Fruit fly (Drosophila melanogaster): Measurements from ENCODE around the gene Gug.

Gug gene

DNA sequence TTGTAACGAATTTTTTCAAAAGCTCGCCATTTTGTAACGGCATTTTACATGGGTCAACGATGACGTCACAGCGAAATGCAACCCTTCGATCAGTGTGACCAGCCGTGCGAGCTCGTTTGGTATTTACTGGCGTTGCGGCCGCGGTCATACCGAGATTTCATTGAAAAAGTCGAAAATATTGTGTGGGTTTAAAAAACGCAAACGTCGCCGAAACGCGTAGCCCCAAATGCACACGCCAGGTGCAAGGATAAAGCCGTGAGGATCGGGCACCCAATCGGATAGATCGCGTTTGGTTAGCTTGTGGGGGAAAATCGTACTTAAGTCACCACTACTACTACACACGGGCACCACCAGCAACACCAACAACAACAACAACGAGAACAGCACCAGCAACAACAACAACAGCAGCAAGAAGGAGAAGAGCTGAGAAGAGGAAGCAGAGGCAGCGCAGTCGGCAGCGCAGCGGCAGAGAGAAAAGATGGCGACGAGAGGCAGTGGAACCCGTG, 24.8 kb upstream of the Gug start, which contains the start of gene Cbl:
Cbl (plus strand) TSS at position 124 of the 506 bp plus-strand sequence.
- no peak for TF ChIP-seq CG6163 (GFP tag; IDR thresholded peaks at IDR 0.05)
- peak; percentile 17 for TF ChIP-seq esn (GFP tag; optimal IDR thresholded peaks at IDR 0.05)
- TF ChIP-seq CG3919 (GFP tag; optimal IDR thresholded peaks at IDR 0.05) = no peak
- no peak for TF ChIP-seq Hr4 (GFP tag; optimal IDR thresholded peaks at IDR 0.05)
- TF ChIP-seq Eip78C (GFP tag) = peak; percentile 66
- no peak for TF ChIP-seq CG34406 (GFP tag; optimal IDR thresholded peaks at IDR 0.05)
- TF ChIP-seq CG6854 (GFP tag; optimal IDR thresholded peaks at IDR 0.05) = peak; percentile 60
- peak; percentile 24 for TF ChIP-seq CG3032 (tag; optimal IDR thresholded peaks at IDR 0.05)
- TF ChIP-seq CG6792 (GFP tag; optimal IDR thresholded peaks at IDR 0.05) = no peak
- peak; percentile 22 for TF ChIP-seq Sox14 (GFP tag; optimal IDR thresholded peaks at IDR 0.05)
- no peak for TF ChIP-seq Blimp-1 (GFP tag; optimal IDR thresholded peaks at IDR 0.05)
- no peak for TF ChIP-seq Ets96B (tag; optimal IDR thresholded peaks at IDR 0.05)
- TF ChIP-seq CG6276 (GFP tag; optimal IDR thresholded peaks at IDR 0.05) = no peak

DNA sequence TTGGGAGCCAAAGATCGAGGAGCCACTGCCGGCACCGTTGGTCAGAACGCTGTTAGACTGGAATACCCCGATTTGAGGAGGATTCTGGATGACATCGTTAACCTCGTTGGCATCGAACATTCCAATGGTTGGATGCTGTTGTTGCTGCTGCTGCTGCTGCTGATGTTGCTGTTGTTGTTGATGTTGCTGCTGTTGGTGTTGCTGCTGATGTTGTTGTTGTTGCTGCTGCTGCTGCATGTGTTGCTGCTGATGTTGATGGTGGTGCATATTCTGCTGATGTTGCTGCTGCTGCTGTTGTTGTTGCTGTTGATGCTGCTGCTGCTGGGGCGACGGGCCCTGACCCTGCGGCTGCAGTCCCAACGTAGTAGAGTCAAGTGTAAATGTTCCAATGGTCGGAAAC, 12.1 kb upstream of the Gug start:
- TF ChIP-seq net (GFP tag; optimal IDR thresholded peaks at IDR 0.05) (no peak), CG8119 (GFP tag; IDR thresholded peaks at IDR 0.05) (no peak)

DNA sequence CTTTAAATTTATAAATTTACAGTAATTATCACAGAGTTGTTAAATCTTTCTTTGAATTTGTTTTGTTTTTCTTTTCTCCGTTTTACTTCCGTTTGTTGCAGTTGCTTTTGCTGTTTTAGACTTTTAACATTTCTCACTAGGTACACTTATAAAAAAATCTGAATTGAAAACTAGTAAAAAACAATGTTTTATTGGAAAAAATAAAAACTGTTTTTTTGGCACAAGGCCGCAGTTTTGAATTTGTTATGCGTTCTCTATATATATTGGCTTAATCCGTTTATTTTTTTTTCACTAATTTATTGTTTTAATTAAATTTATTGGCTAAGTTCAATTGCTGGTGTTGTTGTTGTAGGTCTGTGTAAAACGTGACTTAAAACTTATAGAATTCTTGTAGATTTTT, 9.6 kb upstream of the Gug start:
- TF ChIP-seq Hr4 (GFP tag; optimal IDR thresholded peaks at IDR 0.05) = peak; percentile 56
- no peak for TF ChIP-seq CG10669 (GFP tag; optimal IDR thresholded peaks at IDR 0.05)
- TF ChIP-seq Met (GFP tag; optimal IDR thresholded peaks at IDR 0.05) = no peak
- TF ChIP-seq salr (GFP tag; optimal IDR thresholded peaks at IDR 0.05) = no peak
- TF ChIP-seq Smox (GFP tag; optimal IDR thresholded peaks at IDR 0.05) = no peak
- no peak for TF ChIP-seq dsx (GFP tag; optimal IDR thresholded peaks at IDR 0.05; ENCODE audit: poor library complexity, severe bottlenecking)
- peak; percentile 56 for TF ChIP-seq CG15336 (GFP tag; IDR thresholded peaks at IDR 0.05)
- no peak for TF ChIP-seq topi (GFP tag; optimal IDR thresholded peaks at IDR 0.05)
- no peak for TF ChIP-seq pdm3 (GFP tag; optimal IDR thresholded peaks at IDR 0.05)
- TF ChIP-seq CG11294 (GFP tag; IDR thresholded peaks at IDR 0.05) = no peak
- TF ChIP-seq CG31627 (GFP tag; optimal IDR thresholded peaks at IDR 0.05) = no peak
- no peak for TF ChIP-seq Sox15 (GFP tag; optimal IDR thresholded peaks at IDR 0.05)
- TF ChIP-seq CG6808 (GFP tag; optimal IDR thresholded peaks at IDR 0.05) = no peak
- peak; percentile 65 for TF ChIP-seq Eip78C (GFP tag)
- no peak for TF ChIP-seq CG6792 (GFP tag; optimal IDR thresholded peaks at IDR 0.05)
- TF ChIP-seq Sox14 (GFP tag; optimal IDR thresholded peaks at IDR 0.05) = no peak
- no peak for TF ChIP-seq CG8632 (GFP tag; optimal IDR thresholded peaks at IDR 0.05)
- TF ChIP-seq Eip75B (GFP tag; optimal IDR thresholded peaks at IDR 0.05) = no peak
- TF ChIP-seq CG6854 (GFP tag; optimal IDR thresholded peaks at IDR 0.05) = no peak
- TF ChIP-seq CG3032 (tag; optimal IDR thresholded peaks at IDR 0.05) = peak; percentile 3
- TF ChIP-seq Blimp-1 (GFP tag; optimal IDR thresholded peaks at IDR 0.05) = no peak
- TF ChIP-seq Ets96B (tag; optimal IDR thresholded peaks at IDR 0.05) = no peak
- TF ChIP-seq achi (GFP tag; optimal IDR thresholded peaks at IDR 0.05) = no peak
- TF ChIP-seq fkh (GFP tag; optimal IDR thresholded peaks at IDR 0.05) = no peak
- peak; percentile 20 for TF ChIP-seq CG10631 (GFP tag; optimal IDR thresholded peaks at IDR 0.05)
- TF ChIP-seq ss (GFP tag; optimal IDR thresholded peaks at IDR 0.05) = no peak
- TF ChIP-seq CG11762 (GFP tag; optimal IDR thresholded peaks at IDR 0.05; ENCODE audit: insufficient read depth) = no peak

DNA sequence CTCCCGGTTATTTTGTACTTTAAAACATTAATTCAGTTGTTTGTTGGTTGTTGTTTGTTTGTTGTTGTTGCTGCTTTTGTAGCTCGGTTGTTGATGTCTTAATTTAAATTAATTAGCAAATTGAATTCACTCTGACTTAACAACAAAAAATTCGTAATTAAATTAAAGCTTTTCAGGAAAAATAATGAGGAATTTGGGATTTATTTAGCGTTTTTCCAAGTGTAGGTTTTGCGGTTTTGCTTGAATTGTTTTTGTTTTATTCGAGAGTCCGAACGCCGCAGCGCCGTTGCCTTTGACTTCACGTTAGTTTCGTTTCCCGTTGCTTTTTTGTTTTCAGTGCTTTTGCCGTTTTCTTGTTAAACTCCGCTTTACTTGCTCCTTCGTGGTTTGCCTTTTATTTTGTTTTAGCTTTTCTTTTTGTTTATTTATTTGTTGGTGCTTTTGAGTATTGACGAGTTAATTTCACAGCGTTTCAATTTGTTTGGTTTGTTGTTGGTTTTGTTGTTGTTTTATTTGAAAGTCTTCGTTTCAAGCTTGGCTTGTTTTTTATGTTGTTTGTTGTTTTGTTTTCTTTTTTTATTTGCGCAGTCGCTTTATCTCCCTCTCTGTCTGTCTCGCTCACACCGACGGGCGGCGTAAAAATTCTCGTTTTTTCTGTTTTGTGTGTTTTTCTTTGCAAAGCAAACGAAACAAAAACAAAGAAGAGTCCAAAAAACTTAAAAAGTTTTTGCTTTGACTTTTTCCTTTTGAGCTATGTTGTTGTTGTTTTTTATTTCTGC, 8.8 kb upstream of the Gug start:
- TF ChIP-seq CG6163 (GFP tag; IDR thresholded peaks at IDR 0.05) = peak; percentile 97
- peak; percentile 83 for TF ChIP-seq Eip78C (GFP tag)
- peak; percentile 57 for TF ChIP-seq Sox14 (GFP tag; optimal IDR thresholded peaks at IDR 0.05)
- TF ChIP-seq achi (GFP tag; optimal IDR thresholded peaks at IDR 0.05) = peak; percentile 51
- no peak for TF ChIP-seq CG6792 (GFP tag; optimal IDR thresholded peaks at IDR 0.05)
- no peak for TF ChIP-seq topi (GFP tag; optimal IDR thresholded peaks at IDR 0.05)
- peak; percentile 99 for TF ChIP-seq CG6276 (GFP tag; optimal IDR thresholded peaks at IDR 0.05)
- peak; percentile 69 for TF ChIP-seq pdm3 (GFP tag; optimal IDR thresholded peaks at IDR 0.05)
- no peak for TF ChIP-seq CG4318 (GFP tag; optimal IDR thresholded peaks at IDR 0.05)
- TF ChIP-seq dac (GFP tag; optimal IDR thresholded peaks at IDR 0.05) = peak; percentile 94
- peak; percentile 16 for TF ChIP-seq Hr38 (GFP tag; optimal IDR thresholded peaks at IDR 0.05)
- TF ChIP-seq CG32006 (GFP tag; optimal IDR thresholded peaks at IDR 0.05) = peak; percentile 83
- TF ChIP-seq Smox (GFP tag; optimal IDR thresholded peaks at IDR 0.05) = no peak
- TF ChIP-seq CG8632 (GFP tag; optimal IDR thresholded peaks at IDR 0.05) = peak; percentile 53
- peak; percentile 79 for TF ChIP-seq CG34406 (GFP tag; optimal IDR thresholded peaks at IDR 0.05)
- peak; percentile 7 for TF ChIP-seq Eip93F (GFP tag; optimal IDR thresholded peaks at IDR 0.05)
- peak; percentile 96 for TF ChIP-seq CG8119 (GFP tag; IDR thresholded peaks at IDR 0.05)
- no peak for TF ChIP-seq Ets21C (GFP tag; optimal IDR thresholded peaks at IDR 0.05)
- TF ChIP-seq salr (GFP tag; optimal IDR thresholded peaks at IDR 0.05) = peak; percentile 86 to 89
- peak; percentile 21 for TF ChIP-seq Met (GFP tag; optimal IDR thresholded peaks at IDR 0.05)
- peak; percentile 94 for TF ChIP-seq CG6854 (GFP tag; optimal IDR thresholded peaks at IDR 0.05)
- peak; percentile 98 for TF ChIP-seq CG16779 (tag; optimal IDR thresholded peaks at IDR 0.05)
- TF ChIP-seq fkh (GFP tag; optimal IDR thresholded peaks at IDR 0.05) = peak; percentile 71
- peak; percentile 99 for TF ChIP-seq ss (GFP tag; optimal IDR thresholded peaks at IDR 0.05)
